Fruit fly (Drosophila melanogaster) whole organism, adult: ENCODE results near the gene Art9.

ENCODE experiments used
- CG11617 ChIP-seq: fragments of 200-800 bp; sonication (Bioruptor generic); optimal IDR thresholded peaks from 2 replicates; lab custom pipeline; 2017; ENCODE audit warnings: mild to moderate bottlenecking, missing biosample characterization, missing genetic modification reagents, missing genetic modification characterization
- CG12768 ChIP-seq: fragments of 200-800 bp; sonication (Bioruptor generic); optimal IDR thresholded peaks from 2 replicates; lab custom pipeline; 2017; ENCODE audit warnings: missing biosample characterization, missing genetic modification characterization, mild to moderate bottlenecking, moderate library complexity, missing genetic modification reagents
- CG14711 ChIP-seq: fragments of 200-800 bp; sonication (Bioruptor generic); optimal IDR thresholded peaks from 2 replicates; lab custom pipeline; 2018; ENCODE audit warnings: missing biosample characterization, mild to moderate bottlenecking, missing genetic modification characterization, moderate library complexity
- CG1620 ChIP-seq: fragments of 200-800 bp; sonication (Bioruptor generic); optimal IDR thresholded peaks from 2 replicates; lab custom pipeline; 2016; ENCODE audit warnings: missing biosample characterization, missing genetic modification characterization
- CG33017 ChIP-seq: fragments of 200-800 bp; sonication (Bioruptor generic); optimal IDR thresholded peaks from 2 replicates; lab custom pipeline; 2018; ENCODE audit warnings: missing biosample characterization, mild to moderate bottlenecking, missing genetic modification characterization, moderate library complexity
- CG5204 ChIP-seq: fragments of 200-800 bp; sonication (Bioruptor generic); optimal IDR thresholded peaks from 2 replicates; lab custom pipeline; 2016; ENCODE audit warnings: missing biosample characterization, missing genetic modification characterization
- CG7045 ChIP-seq: fragments of 200-800 bp; sonication (Bioruptor generic); optimal IDR thresholded peaks from 2 replicates; lab custom pipeline; 2017; ENCODE audit warnings: missing biosample characterization, mild to moderate bottlenecking, missing genetic modification characterization
- CG7101 ChIP-seq: fragments of 200-800 bp; sonication (Bioruptor generic); optimal IDR thresholded peaks from 2 replicates; lab custom pipeline; 2018; ENCODE audit warnings: missing biosample characterization, mild to moderate bottlenecking, missing genetic modification characterization, moderate library complexity
- Clk ChIP-seq: fragments of 200-800 bp; sonication (Bioruptor generic); optimal IDR thresholded peaks from 2 replicates; lab custom pipeline; 2017; ENCODE audit warnings: missing biosample characterization, missing genetic modification characterization
- Crg-1 ChIP-seq: fragments of 200-800 bp; sonication (Bioruptor generic); optimal IDR thresholded peaks from 2 replicates; lab custom pipeline; 2016; ENCODE audit warnings: missing biosample characterization, missing genetic modification characterization
- Hr96 ChIP-seq: fragments of 200-800 bp; sonication (Bioruptor generic); optimal IDR thresholded peaks from 2 replicates; lab custom pipeline; 2016; ENCODE audit warnings: missing biosample characterization, missing genetic modification characterization
- Mnt ChIP-seq: fragments of 200-800 bp; sonication (Bioruptor generic); optimal IDR thresholded peaks from 2 replicates; lab custom pipeline; 2016; ENCODE audit warnings: missing biosample characterization, mild to moderate bottlenecking, missing genetic modification characterization
- bab1 ChIP-seq: fragments of 200-800 bp; sonication (Bioruptor generic); optimal IDR thresholded peaks from 3 replicates; lab custom pipeline; 2019; ENCODE audit warnings: missing biosample characterization, mild to moderate bottlenecking, missing genetic modification characterization, moderate library complexity
- cic ChIP-seq: fragments of 200-800 bp; sonication (Bioruptor generic); optimal IDR thresholded peaks from 2 replicates; lab custom pipeline; 2017; ENCODE audit warnings: missing biosample characterization, mild to moderate bottlenecking, missing genetic modification characterization, moderate library complexity
- cnc ChIP-seq, 2 experiments: fragments of >200 bp; optimal IDR thresholded peaks; 2 replicates each; lab custom pipeline; 2017
- kay ChIP-seq: fragments of 200-800 bp; sonication (Bioruptor generic); peaks from one replicate; lab custom pipeline; 2016; ENCODE audit warnings: missing biosample characterization, missing genetic modification characterization, borderline replicate concordance
- ovo ChIP-seq: fragments of 200-800 bp; sonication (Bioruptor generic); optimal IDR thresholded peaks from 2 replicates; lab custom pipeline; 2016; ENCODE audit warnings: missing biosample characterization, missing genetic modification characterization
- pad ChIP-seq: fragments of 200-800 bp; sonication (Bioruptor generic); optimal IDR thresholded peaks from 3 replicates; lab custom pipeline; 2017; ENCODE audit warnings: missing biosample characterization, missing genetic modification characterization, mild to moderate bottlenecking, moderate library complexity, missing genetic modification reagents
- tj ChIP-seq: fragments of 200-800 bp; sonication (Bioruptor generic); optimal IDR thresholded peaks from 3 replicates; lab custom pipeline; 2017; ENCODE audit warnings: missing biosample characterization, mild to moderate bottlenecking, missing genetic modification characterization, moderate library complexity
- toe ChIP-seq: fragments of 200-800 bp; sonication (Bioruptor generic); optimal IDR thresholded peaks from 2 replicates; lab custom pipeline; 2016; ENCODE audit warnings: missing biosample characterization, missing genetic modification characterization

The Art9 gene

DNA sequence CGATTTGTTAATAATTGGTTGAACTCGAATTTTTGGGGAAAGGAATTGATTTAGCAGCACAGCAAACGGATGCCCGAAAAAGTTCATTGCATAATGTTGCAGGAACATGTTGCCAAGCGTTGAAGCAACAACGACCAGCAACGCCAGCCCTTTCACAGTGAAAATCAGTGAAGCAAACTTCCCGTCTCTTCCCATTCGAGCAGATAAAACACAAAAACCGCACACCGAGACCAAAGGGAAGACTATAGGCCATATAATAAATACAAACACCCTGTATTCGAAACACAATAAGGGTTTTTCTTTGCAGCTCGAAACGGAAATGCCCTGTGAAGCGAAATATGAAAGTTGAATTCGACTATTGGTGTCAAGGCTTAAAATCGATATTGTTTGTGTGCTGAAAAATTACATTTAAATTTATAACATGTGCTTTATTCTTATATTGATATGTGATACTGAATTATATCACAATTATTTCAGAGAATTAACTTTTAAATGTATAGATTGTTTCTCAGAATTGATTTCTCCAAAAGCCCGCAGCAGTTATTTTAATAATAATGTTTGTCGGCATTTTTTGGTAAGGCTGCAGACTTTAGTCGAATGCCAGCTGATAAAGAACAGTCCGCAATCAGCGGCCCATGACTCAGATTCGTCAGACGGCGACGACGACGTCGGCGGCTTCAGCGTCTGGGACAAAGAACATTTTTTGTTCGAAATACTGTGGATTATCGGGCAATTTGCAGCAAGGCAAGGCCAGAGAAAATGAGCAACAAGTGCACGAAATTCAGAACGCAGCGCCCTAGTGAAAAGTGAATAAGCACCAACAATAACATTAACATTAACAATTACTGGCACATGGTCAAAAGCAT, 34.1 kb upstream of the Art9 start:
- TF ChIP-seq tj (GFP tag; lab: Kevin White, UChicago) (no peak), cnc (optimal IDR thresholded peaks at IDR 0.05; lab: Kevin White, UChicago) (no peak)

DNA sequence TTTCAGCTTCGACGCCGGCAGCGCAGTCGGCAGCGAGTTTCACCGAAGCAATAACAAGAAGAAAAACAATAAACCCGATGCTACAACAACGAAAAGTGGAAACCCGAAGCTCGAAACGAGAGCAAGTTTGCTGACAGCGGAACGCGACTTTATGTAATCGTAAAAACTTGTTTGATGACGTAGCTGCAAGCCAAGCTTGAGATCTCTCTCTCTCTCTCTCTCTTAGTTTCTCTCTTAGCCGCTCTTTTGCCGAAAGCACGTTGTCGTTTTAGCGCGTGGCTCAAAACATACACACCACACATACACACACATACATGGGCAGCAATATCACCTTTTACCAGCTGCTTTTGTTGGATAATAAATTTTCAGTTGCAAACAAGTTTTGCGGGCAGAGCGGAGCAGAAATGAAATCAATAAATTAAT, 32.8 kb upstream of the Art9 start:
- TF ChIP-seq CG1620 (no peak), pad (GFP tag; lab: Kevin White, UChicago) (no peak), cic (GFP tag; lab: Kevin White, UChicago) (no peak), kay (GFP tag; lab: Kevin White, UChicago) (no peak), Crg-1 (no peak), Mnt (GFP tag; lab: Kevin White, UChicago) (peak; percentile 42), toe (GFP tag; lab: Kevin White, UChicago) (no peak), CG14711 (tag; lab: Kevin White, UChicago) (no peak), Hr96 (GFP tag; lab: Kevin White, UChicago) (no peak), tj (GFP tag; lab: Kevin White, UChicago) (peak; percentile 48), CG5204 (GFP tag; lab: Kevin White, UChicago) (no peak), bab1 (no peak), cnc (optimal IDR thresholded peaks at IDR 0.05; lab: Kevin White, UChicago) (no peak)

DNA sequence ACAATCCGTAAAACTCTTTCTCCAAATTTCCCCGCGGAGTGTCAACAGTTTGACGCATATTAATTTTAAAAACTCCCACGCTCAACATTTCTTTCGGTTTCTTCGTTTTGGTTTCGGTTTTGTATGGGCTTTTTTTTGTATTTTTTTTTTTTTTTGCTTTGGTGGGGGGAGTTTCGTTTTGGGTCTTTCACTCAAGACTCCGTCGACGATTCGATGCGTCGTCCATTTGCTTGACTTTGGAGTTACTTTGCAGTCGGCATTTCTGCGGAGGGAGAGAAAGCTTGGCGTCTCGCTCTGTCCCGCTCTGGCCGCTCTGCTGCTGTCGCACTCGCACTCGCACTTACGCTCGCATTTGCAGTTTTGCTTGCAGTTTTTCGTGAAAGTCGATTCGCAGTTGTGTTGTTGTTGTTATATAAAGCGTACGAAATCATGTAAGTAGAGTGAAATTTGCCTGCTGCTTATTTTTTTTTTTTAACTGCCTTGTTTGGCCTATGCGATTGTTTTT, 31.5 kb upstream of the Art9 start:
- TF ChIP-seq CG1620, result no peak
- peak; percentile 81 for TF ChIP-seq tj (GFP tag; lab: Kevin White, UChicago)
- peak; percentile 19 for TF ChIP-seq pad (GFP tag; lab: Kevin White, UChicago)

DNA sequence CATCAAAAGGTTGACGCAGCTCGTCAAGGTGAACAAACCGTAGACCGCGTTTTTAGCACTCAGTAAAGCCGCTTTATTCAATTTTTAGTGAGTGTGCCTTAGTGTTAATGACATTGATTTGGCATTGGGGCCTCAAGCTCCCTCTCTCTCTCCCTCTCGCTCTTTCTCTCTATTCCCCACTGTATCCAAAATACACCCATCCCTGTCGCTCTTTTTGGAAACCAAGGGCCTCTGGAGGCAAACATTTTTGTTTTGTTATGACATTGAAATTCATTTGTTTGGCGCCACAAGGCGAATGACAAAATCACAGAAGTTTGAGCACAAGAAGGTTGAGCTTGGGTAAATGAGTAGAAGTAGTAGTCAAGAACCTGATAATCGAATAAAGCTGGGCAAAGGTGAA, 29.4 kb upstream of the Art9 start:
- no peak for TF ChIP-seq CG11617 (GFP tag; lab: Kevin White, UChicago)
- no peak for TF ChIP-seq CG1620
- TF ChIP-seq tj (GFP tag; lab: Kevin White, UChicago), result no peak
- no peak for TF ChIP-seq CG5204 (GFP tag; lab: Kevin White, UChicago)
- no peak for TF ChIP-seq Crg-1
- TF ChIP-seq cic (GFP tag; lab: Kevin White, UChicago), result no peak
- TF ChIP-seq Mnt (GFP tag; lab: Kevin White, UChicago), result no peak
- TF ChIP-seq Hr96 (GFP tag; lab: Kevin White, UChicago), result no peak
- TF ChIP-seq CG7101 (tag; lab: Kevin White, UChicago), result no peak
- no peak for TF ChIP-seq CG33017
- TF ChIP-seq bab1, result no peak
- no peak for TF ChIP-seq CG12768
- TF ChIP-seq CG14711 (tag; lab: Kevin White, UChicago), result no peak
- no peak for TF ChIP-seq Clk (GFP tag; lab: Kevin White, UChicago)
- TF ChIP-seq cnc (optimal IDR thresholded peaks at IDR 0.05; lab: Kevin White, UChicago), result no peak
- no peak for TF ChIP-seq pad (GFP tag; lab: Kevin White, UChicago)

DNA sequence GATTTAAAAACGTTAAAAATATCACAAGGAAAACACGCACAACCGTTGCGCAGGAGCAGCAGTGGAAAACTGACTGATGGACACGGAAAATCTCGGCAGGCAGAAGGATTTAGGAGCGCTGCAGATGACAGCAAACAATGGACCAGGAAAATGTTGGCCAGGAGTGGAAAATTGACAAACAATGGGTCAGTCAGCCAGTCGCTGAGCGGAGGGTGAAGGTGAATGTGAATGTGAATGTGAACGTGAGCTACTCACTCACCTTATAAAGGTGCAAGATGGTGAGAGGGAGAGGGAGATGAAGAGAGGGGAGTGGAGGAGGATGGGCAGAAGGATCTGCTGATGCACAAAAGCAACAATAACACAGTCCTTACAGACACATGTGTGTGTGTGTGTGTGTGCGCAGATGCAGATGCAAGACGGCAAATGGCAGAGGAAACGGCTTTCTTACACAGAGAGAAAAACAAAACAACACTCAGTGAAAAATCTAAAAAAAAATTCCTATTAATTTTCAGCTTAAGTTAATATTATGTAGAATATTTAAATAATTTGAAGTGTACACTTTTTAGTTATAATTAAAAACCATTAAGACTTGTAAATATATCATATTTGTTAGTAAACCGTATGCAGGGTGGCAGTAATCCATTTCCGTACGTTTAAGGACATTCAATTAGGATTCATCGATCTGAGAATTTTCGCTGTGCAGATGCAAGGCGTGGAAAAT, 28.6 kb upstream of the Art9 start:
- no peak for TF ChIP-seq CG7045
- TF ChIP-seq ovo (GFP tag; lab: Kevin White, UChicago), result no peak
- no peak for TF ChIP-seq CG12768
- no peak for TF ChIP-seq pad (GFP tag; lab: Kevin White, UChicago)
- TF ChIP-seq toe (GFP tag; lab: Kevin White, UChicago), result no peak
- TF ChIP-seq CG1620, result no peak
- TF ChIP-seq CG11617 (GFP tag; lab: Kevin White, UChicago), result no peak
- TF ChIP-seq Hr96 (GFP tag; lab: Kevin White, UChicago), result no peak
- TF ChIP-seq kay (GFP tag; lab: Kevin White, UChicago), result no peak
- TF ChIP-seq tj (GFP tag; lab: Kevin White, UChicago), result no peak
- TF ChIP-seq bab1, result no peak
- TF ChIP-seq CG33017, result no peak
- TF ChIP-seq Crg-1, result no peak
- TF ChIP-seq CG5204 (GFP tag; lab: Kevin White, UChicago), result no peak
- no peak for TF ChIP-seq cnc (optimal IDR thresholded peaks at IDR 0.05; lab: Kevin White, UChicago)
- no peak for TF ChIP-seq Mnt (GFP tag; lab: Kevin White, UChicago)
- no peak for TF ChIP-seq CG7101 (tag; lab: Kevin White, UChicago)
- no peak for TF ChIP-seq CG14711 (tag; lab: Kevin White, UChicago)
- TF ChIP-seq Clk (GFP tag; lab: Kevin White, UChicago), result no peak

DNA sequence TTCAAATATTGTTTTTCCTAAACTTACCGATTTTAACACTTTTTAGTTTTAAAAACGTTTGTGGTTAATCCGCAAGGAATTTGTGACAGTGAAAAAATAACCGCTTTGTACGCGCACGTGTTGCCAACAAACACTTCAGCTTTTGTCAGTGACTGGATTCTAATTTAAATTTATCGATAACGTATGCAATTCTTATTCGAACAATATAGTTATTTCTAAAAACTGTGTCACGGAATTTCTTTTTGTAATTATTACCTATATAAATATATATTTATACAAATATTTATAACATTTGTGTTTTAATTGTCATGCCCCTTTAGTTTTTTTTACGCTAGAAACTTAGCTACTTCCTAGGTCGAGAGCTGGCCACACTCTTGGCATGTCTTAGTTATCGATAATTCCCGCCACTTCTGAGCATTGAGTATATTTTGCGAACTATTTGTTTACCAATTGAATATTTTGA, 21.3 kb upstream of the Art9 start, which contains the start of gene Orc2:
Gene Orc2, plus strand, starts transcription at position 373 of the 463 bp plus-strand sequence.
- TF ChIP-seq Mnt (GFP tag; lab: Kevin White, UChicago), result peak; percentile 96
- TF ChIP-seq pad (GFP tag; lab: Kevin White, UChicago), result no peak
